Worm (Caenorhabditis elegans) whole organism, L1 larva: Measurements from ENCODE around the gene Y38C1BA.4.

Experiments used
- blmp-1 ChIP-seq: fragments of 150-350 bp; optimal IDR thresholded peaks from 2 replicates; lab custom pipeline; 2014; ENCODE audit warnings: missing biosample characterization, missing genetic modification characterization
- ceh-90 ChIP-seq: sonication (generic microtip); optimal IDR thresholded peaks from 2 replicates; lab custom pipeline; 2016; ENCODE audit warnings: missing genetic modification characterization, missing compliant biosample characterization
- fkh-10 ChIP-seq: sonication (generic microtip); optimal IDR thresholded peaks from 2 replicates; lab custom pipeline; 2017; ENCODE audit warnings: missing biosample characterization, missing genetic modification reagents, missing genetic modification characterization
- lin-35 ChIP-seq, 2 experiments: fragments of 150-350 bp; optimal IDR thresholded peaks; 2 replicates each; lab custom pipeline; 2014; ENCODE audit warnings: missing biosample characterization in 2 of 2, missing genetic modification characterization in 2 of 2, missing genetic modification reagents in 2 of 2
- lsy-2 ChIP-seq, 2 experiments: fragments of 150-350 bp; optimal IDR thresholded peaks; 2 replicates each; lab custom pipeline; 2014; ENCODE audit warnings: missing biosample characterization in 2 of 2, missing genetic modification characterization in 2 of 2
- mef-2 ChIP-seq: fragments of 150-350 bp; optimal IDR thresholded peaks from 2 replicates; lab custom pipeline; 2014; ENCODE audit warnings: missing biosample characterization, missing genetic modification characterization
- mep-1 ChIP-seq: fragments of 150-350 bp; optimal IDR thresholded peaks from 2 replicates; lab custom pipeline; 2014; ENCODE audit warnings: missing biosample characterization, missing genetic modification characterization
- nhr-11 ChIP-seq: fragments of 150-350 bp; optimal IDR thresholded peaks from 2 replicates; lab custom pipeline; 2014; ENCODE audit warnings: missing biosample characterization, missing genetic modification characterization
- nhr-71 ChIP-seq: sonication (generic microtip); optimal IDR thresholded peaks from 2 replicates; lab custom pipeline; 2016; ENCODE audit warnings: mild to moderate bottlenecking, missing genetic modification characterization, moderate library complexity, missing compliant biosample characterization
- pqm-1 ChIP-seq: sonication (generic microtip); optimal IDR thresholded peaks from 3 replicates; lab custom pipeline; 2017; ENCODE audit warnings: missing biosample characterization, missing genetic modification characterization
- snpc-4 ChIP-seq: fragments of 150-350 bp; optimal IDR thresholded peaks from 2 replicates; lab custom pipeline; 2014; ENCODE audit warnings: missing biosample characterization, missing genetic modification characterization
- unc-62 ChIP-seq: fragments of 150-350 bp; optimal IDR thresholded peaks from 2 replicates; lab custom pipeline; 2014; ENCODE audit warnings: missing biosample characterization, missing genetic modification reagents, missing genetic modification characterization

DNA sequence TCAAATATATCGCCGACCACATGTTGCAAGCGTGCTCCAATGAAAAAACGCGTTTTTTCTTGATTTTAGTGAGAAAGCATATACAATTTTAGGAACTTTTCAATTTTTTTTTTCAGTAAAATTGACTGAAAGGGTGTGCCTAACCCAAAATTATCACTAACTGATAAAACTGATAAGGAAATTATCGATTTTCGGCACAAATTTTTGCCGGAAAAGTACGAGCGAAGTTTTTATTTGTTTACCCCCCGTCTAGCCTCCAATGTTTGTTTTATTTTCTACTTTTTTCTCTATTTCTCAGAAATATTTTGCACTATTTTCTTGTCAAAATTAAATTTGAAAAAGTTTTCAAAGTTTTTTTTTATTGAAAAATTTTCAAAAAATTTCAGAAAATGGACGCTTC lies 12.6 kb downstream of the Y38C1BA.4 start, which contains the start of gene ccm-2:
- TF ChIP-seq lsy-2 (tag; optimal IDR thresholded peaks at IDR 0.05; lab: Kevin White, UChicago) (no peak), blmp-1 (tag; lab: Kevin White, UChicago) (no peak), mep-1 (no peak), ceh-90 (tag; lab: Kevin White, UChicago) (no peak), pqm-1 (no peak), unc-62 (no peak), nhr-11 (no peak), mef-2 (tag; lab: Kevin White, UChicago) (no peak), lin-35 (GFP tag; optimal IDR thresholded peaks at IDR 0.05; lab: Kevin White, UChicago) (no peak), fkh-10 (GFP tag; lab: Kevin White, UChicago) (no peak), snpc-4 (tag; lab: Kevin White, UChicago) (no peak), nhr-71 (tag; lab: Kevin White, UChicago) (no peak)
